Fruit fly (Drosophila melanogaster): ENCODE measurements around the gene t-cup.

- no peak for TF ChIP-seq abd-A (tag; optimal IDR thresholded peaks at IDR 0.05)
- no peak for TF ChIP-seq pan (optimal IDR thresholded peaks at IDR 0.05)
- no peak for TF ChIP-seq pan (GFP tag; optimal IDR thresholded peaks at IDR 0.05 in 1 of 2, IDR thresholded peaks at IDR 0.05 in 1 of 2)
- no peak for TF ChIP-seq Hr39 (optimal IDR thresholded peaks at IDR 0.05)
- no peak for TF ChIP-seq br (optimal IDR thresholded peaks at IDR 0.05)
- no peak for TF ChIP-seq tio (GFP tag; optimal IDR thresholded peaks at IDR 0.05)
- no peak for TF ChIP-seq Lpt (GFP tag; optimal IDR thresholded peaks at IDR 0.05)
- TF ChIP-seq CG4854 (GFP tag; optimal IDR thresholded peaks at IDR 0.05) = no peak
Observed at dm6 chr2L:12527590-12527989, 30.5 kb upstream of the t-cup start.
